Worm (Caenorhabditis elegans): Measurements from ENCODE around the gene M18.6.

The M18.6 gene

DNA sequence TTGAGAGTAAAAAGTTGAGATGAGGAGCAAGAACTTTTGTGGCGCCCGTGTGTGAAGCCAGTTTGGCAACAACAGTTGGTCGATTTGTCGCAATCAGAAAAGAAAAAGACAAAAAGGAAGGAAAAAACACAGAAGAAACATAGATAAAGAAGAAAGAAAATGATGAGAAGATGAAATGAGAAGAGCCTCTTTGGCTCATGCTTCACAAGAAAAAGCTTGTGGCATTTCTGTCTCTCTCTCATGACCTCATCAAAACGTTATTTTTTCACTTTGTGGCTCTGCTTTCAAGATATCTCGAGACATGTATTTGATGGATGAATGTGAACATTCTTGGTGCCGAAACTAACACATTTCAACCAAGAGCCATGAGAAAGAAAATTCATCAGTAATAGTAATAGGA, 8.1 kb upstream of the M18.6 start:
- TF ChIP-seq med-1 (GFP tag; optimal IDR thresholded peaks at IDR 0.05; ENCODE audit: insufficient read depth): no peak
- no peak for TF ChIP-seq cog-1 (tag; optimal IDR thresholded peaks at IDR 0.05)
- TF ChIP-seq ref-1 (GFP tag; conservative IDR thresholded peaks at IDR 0.05): no peak
- no peak for TF ChIP-seq ztf-23 (GFP tag; IDR thresholded peaks at IDR 0.05)
- no peak for TF ChIP-seq tab-1 (GFP tag; IDR thresholded peaks at IDR 0.05)
- no peak for TF ChIP-seq T22C8.4 (GFP tag; IDR thresholded peaks at IDR 0.05)
- TF ChIP-seq klf-2 (GFP tag; conservative IDR thresholded peaks at IDR 0.05): no peak
- no peak for TF ChIP-seq flt-1 (GFP tag; IDR thresholded peaks at IDR 0.05)
- no peak for TF ChIP-seq ztf-29 (GFP tag; IDR thresholded peaks at IDR 0.05)

DNA sequence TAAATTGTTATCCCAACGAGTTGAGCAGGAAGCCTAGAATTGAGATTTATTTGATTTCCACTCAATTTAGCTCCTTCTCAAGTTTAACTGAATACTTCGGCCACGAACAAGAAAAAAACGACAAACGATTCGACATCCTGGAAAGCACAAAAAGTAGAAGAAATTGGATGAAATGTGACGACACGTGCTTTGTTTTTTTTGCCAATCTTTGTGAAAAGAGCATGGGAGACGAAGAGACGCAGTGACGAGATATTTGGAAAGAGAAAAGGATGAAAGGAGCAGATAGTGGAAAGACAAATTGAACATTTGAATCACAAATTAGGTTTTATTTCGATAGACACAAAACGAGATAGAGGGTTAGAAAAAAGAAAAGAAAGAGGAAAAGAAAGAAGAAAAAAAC, 6.6 kb upstream of the M18.6 start:
- no peak for TF ChIP-seq ref-1 (GFP tag; conservative IDR thresholded peaks at IDR 0.05)
- TF ChIP-seq T22C8.4 (GFP tag; IDR thresholded peaks at IDR 0.05): no peak
- TF ChIP-seq tab-1 (GFP tag; IDR thresholded peaks at IDR 0.05): no peak
- TF ChIP-seq cog-1 (tag; optimal IDR thresholded peaks at IDR 0.05): no peak
- TF ChIP-seq ztf-29 (GFP tag; IDR thresholded peaks at IDR 0.05): no peak

DNA sequence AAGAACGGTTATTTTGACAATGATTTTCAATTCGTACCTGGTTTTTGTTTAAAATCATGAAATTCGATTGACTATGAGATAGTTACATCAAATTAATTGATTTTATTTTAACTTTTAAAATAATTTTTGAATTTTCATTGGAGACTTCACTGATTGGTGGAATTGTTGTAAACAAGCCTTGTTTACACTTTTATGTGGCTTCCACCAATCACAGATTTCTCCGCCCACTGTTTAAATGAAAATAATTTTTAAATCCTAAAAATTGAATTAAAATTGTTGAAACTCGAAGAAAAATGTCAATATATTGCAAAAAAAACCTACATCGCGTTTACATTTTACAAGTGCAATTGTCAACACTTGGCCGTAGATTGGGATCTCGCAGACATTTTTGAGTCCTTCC, 574 bp upstream of the M18.6 start:
- TF ChIP-seq ref-1 (GFP tag; conservative IDR thresholded peaks at IDR 0.05) (no peak), klf-2 (GFP tag; conservative IDR thresholded peaks at IDR 0.05) (no peak), T22C8.4 (GFP tag; IDR thresholded peaks at IDR 0.05) (no peak), med-1 (GFP tag; optimal IDR thresholded peaks at IDR 0.05; ENCODE audit: insufficient read depth) (no peak)

DNA sequence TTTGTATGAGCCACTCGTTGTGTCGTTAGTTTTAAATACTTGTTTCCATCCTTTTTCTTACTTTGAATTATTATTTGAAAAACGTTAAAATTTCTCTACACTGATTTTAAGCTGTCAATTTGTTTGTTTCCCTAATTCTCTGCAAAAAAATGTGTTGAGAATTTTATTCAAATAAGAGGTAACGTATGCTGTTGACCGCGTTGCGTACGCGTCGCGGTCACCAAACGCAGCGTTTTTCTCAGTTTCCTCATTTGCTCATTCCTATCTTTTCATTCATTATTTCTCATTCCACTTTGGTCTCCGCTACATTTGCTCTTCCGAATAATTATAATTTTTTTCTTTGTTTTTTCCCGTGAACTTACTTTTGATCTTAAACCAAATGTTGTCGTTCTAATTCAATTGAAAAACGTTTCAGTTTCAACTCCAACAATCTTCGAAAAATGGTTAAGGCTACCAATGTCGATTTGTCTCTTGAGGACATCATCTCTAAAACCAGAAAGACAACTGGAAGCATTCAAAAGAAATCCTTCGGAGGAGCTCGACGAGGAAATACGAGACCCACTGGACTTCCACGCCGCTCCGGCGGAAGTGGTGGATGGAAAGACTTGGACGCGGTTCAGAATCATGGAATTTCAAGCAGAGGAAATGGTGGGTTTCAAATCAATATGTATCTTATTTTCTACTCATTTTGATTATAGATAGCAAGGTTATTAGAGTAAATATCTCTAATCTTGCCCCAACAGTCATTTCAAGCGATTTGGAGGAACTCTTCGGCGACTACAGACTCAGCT, 2.0 kb downstream of the M18.6 start, which contains the start of gene aly-3:
TSS of gene aly-3 (plus strand) at position 409 of the 791 bp plus-strand sequence.
- TF ChIP-seq ztf-23 (GFP tag; IDR thresholded peaks at IDR 0.05) (no peak), ztf-29 (GFP tag; IDR thresholded peaks at IDR 0.05) (no peak), tab-1 (GFP tag; IDR thresholded peaks at IDR 0.05) (no peak), flt-1 (GFP tag; IDR thresholded peaks at IDR 0.05) (no peak), T22C8.4 (GFP tag; IDR thresholded peaks at IDR 0.05) (no peak), klf-2 (GFP tag; conservative IDR thresholded peaks at IDR 0.05) (no peak)

DNA sequence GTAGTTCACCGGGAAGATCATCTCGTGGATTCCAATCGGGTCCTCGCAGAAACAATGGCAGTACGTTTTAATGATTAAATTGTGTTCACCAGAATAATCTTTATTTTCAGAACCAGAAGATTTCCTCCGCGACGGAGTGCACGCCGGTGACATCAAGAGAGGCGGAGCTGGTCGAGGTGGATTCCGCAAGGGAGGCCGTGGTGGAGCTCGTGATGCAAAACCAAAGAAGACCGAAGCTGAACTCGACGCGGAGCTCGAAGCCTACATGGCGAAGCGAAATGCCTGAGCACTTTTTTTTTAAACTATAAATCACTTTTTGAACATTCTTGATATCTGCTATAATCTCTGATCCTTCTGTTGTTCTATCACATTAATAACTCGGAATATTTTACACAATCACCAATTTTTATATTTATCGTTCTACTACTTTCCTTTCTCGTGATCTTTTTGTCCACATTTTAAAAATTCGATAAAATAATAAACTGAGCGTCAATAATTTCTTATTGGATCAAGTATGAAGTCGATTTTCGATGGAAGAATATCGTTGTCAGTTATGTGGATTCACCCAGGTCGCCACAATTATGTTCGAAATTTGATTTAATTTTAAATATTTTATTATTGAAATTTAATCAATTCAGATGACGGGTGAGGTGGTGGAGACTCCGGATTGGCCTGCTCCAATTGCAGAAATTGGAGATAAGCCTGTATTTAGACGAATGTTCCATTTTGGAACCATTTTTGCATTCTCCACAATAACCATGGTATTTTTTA, 3.4 kb downstream of the M18.6 start, which contains the start of gene dhhc-6:
TSS of gene dhhc-6 (plus strand) at position 639 of the 771 bp plus-strand sequence.
- TF ChIP-seq klf-2 (GFP tag; conservative IDR thresholded peaks at IDR 0.05): no peak
- 0 out of 2 replicates have a peak, but pooled peaks have one; percentile 11 for TF ChIP-seq flt-1 (GFP tag; IDR thresholded peaks at IDR 0.05)

DNA sequence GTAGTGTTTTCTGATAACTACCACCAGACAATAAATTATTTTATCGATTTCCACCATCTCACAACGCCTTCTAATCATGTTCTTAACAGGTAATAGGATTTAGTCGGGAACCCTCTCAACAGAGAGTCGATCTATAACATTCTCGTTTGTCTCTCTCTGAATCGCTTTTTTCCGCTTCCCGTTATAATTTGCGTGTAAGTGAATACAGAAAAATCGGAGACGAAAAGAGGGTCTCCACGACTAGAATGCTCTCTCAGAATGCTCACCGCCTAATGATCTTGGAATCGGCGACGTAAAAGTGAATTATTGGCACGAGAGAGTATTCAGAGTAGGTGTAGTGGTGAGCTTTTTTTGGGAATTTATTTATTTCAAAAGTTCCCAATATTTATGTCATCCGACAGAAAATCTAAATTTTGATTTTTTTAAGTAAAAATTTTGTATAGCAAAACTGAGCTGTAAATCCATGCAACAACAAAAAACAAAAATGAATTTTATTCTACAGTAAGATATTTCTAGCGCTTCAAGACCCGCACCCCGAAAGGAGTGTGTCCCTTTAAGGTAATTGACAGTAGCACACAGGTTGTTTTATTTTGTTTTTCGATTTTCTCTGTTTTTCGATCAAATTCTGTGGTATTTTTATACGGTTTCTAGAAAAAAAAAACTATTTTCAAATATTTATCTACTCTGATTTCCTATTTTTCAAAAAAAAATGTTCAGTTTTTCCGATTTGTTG, 5.8 kb downstream of the M18.6 start:
- no peak for TF ChIP-seq ztf-23 (GFP tag; IDR thresholded peaks at IDR 0.05)
- TF ChIP-seq T22C8.4 (GFP tag; IDR thresholded peaks at IDR 0.05): no peak
- TF ChIP-seq klf-2 (GFP tag; conservative IDR thresholded peaks at IDR 0.05): no peak
- TF ChIP-seq cog-1 (tag; optimal IDR thresholded peaks at IDR 0.05): no peak
- no peak for TF ChIP-seq tab-1 (GFP tag; IDR thresholded peaks at IDR 0.05)

DNA sequence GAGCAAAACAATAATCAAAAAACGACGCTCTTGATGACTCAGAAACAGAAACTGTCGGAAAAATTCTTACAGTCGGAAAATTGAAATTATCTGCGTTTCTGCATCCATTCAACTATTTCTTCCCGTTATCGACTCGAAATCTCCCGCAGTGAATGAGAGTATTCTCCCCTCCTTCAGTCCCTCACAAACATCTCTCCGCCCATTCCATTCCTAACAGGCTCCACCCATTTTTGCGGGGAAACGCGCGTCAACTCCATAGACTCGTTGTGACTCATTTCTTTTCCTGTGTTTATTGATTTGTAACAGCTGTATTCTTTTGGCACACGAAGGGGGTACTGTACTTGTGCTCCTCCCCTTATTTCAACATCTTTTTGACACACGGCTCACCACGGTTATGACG, 6.7 kb downstream of the M18.6 start:
- TF ChIP-seq T22C8.4 (GFP tag; IDR thresholded peaks at IDR 0.05): no peak
- TF ChIP-seq flt-1 (GFP tag; IDR thresholded peaks at IDR 0.05): no peak
- no peak for TF ChIP-seq med-1 (GFP tag; optimal IDR thresholded peaks at IDR 0.05; ENCODE audit: insufficient read depth)
- TF ChIP-seq ztf-29 (GFP tag; IDR thresholded peaks at IDR 0.05): no peak
- no peak for TF ChIP-seq tab-1 (GFP tag; IDR thresholded peaks at IDR 0.05)
- no peak for TF ChIP-seq klf-2 (GFP tag; conservative IDR thresholded peaks at IDR 0.05)
- TF ChIP-seq cog-1 (tag; optimal IDR thresholded peaks at IDR 0.05): no peak
- no peak for TF ChIP-seq ztf-23 (GFP tag; IDR thresholded peaks at IDR 0.05)
- no peak for TF ChIP-seq ref-1 (GFP tag; conservative IDR thresholded peaks at IDR 0.05)

DNA sequence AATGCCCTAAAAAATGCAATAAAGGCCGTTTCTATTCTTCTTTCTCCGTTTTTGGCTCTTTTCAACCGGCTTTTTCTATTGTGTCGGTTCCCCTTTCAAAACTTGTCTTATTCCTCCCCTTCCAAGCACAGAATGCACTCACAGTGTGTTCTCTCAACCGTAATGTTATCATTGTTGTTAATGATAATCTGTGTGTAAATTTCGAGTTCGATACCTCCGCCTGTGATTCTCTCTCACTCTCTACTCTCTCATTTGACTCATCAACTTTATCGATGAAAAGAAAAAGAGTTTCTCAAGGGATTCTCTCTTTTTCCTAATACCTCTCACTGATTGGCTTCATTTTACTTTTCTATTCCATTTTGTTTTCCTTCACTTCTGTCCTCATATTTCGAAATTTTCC, 7.6 kb downstream of the M18.6 start:
- TF ChIP-seq ref-1 (GFP tag; conservative IDR thresholded peaks at IDR 0.05): no peak
- no peak for TF ChIP-seq med-1 (GFP tag; optimal IDR thresholded peaks at IDR 0.05; ENCODE audit: insufficient read depth)
- TF ChIP-seq ztf-23 (GFP tag; IDR thresholded peaks at IDR 0.05): no peak
- no peak for TF ChIP-seq tab-1 (GFP tag; IDR thresholded peaks at IDR 0.05)
- TF ChIP-seq T22C8.4 (GFP tag; IDR thresholded peaks at IDR 0.05): no peak
- no peak for TF ChIP-seq cog-1 (tag; optimal IDR thresholded peaks at IDR 0.05)
- TF ChIP-seq flt-1 (GFP tag; IDR thresholded peaks at IDR 0.05): no peak
- no peak for TF ChIP-seq klf-2 (GFP tag; conservative IDR thresholded peaks at IDR 0.05)
- no peak for TF ChIP-seq ztf-29 (GFP tag; IDR thresholded peaks at IDR 0.05)

DNA sequence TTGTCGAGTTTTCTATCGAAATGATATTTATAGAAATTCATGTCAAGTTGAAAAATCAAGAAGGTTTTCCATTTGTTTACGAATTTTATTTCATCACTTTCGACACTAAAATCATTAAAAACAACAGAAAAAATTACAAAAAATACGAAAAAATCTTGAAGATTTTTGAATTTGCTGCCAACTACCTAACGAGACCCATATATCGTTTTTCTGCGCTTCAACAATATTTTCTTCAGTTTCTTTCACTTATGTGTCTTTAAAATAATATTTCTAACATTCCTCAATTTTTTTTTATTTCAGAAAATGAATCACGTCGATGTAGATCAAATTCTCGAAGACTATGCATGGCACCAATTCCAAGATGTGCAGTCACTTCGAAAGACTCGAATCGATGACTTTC, 8.1 kb downstream of the M18.6 start, which contains the start of gene lin-24:
TSS of gene lin-24 (plus strand) at position 301 of the 400 bp plus-strand sequence.
- no peak for TF ChIP-seq ztf-29 (GFP tag; IDR thresholded peaks at IDR 0.05)
- TF ChIP-seq flt-1 (GFP tag; IDR thresholded peaks at IDR 0.05): no peak
- TF ChIP-seq med-1 (GFP tag; optimal IDR thresholded peaks at IDR 0.05; ENCODE audit: insufficient read depth): no peak
- TF ChIP-seq ref-1 (GFP tag; conservative IDR thresholded peaks at IDR 0.05): no peak
- no peak for TF ChIP-seq klf-2 (GFP tag; conservative IDR thresholded peaks at IDR 0.05)

Data from whole organism, midembryonic.